In genomic region chrX:8029080-8029479, ce11 we compare ENCODE assay signal across 4 worm cellular contexts.
A peak's percentile ranks its signal among the peaks of the same experiment; 100 is the strongest.
TF ChIP-seq lines count a peak whose summit lies in the region.

Gene C34D10.1 (plus strand): TSS chrX:8029479.

TF ChIP-seq in whole organism, L2 larva, 48 proteins besides CTCF, POLR2A, EP300 and RAD21 (continues in another document):
- TF ChIP-seq Y55F3AM.14 (GFP tag; optimal IDR thresholded peaks at IDR 0.05; lab: Kevin White, UChicago) (no peak), gmeb-1 (tag; optimal IDR thresholded peaks at IDR 0.05; lab: Kevin White, UChicago) (peak; percentile 56), skn-1 (tag; optimal IDR thresholded peaks at IDR 0.05; lab: Kevin White, UChicago) (no peak), lsy-2 (tag; optimal IDR thresholded peaks at IDR 0.05; lab: Kevin White, UChicago) (peak in 1 of 2 experiments; percentile 77), sma-3 (GFP tag; optimal IDR thresholded peaks at IDR 0.05; lab: Kevin White, UChicago) (peak; percentile 76), unc-55 (GFP tag; optimal IDR thresholded peaks at IDR 0.05; lab: Kevin White, UChicago) (no peak), fos-1 (tag; optimal IDR thresholded peaks at IDR 0.05; lab: Kevin White, UChicago) (peak; percentile 63), nhr-12 (tag; optimal IDR thresholded peaks at IDR 0.05; lab: Kevin White, UChicago) (no peak), C34F6.9 (tag; optimal IDR thresholded peaks at IDR 0.05; lab: Kevin White, UChicago) (peak; percentile 58), nhr-11 (tag; optimal IDR thresholded peaks at IDR 0.05; lab: Kevin White, UChicago) (no peak), nhr-129 (tag; optimal IDR thresholded peaks at IDR 0.05; lab: Kevin White, UChicago) (peak; percentile 83), dmd-4 (tag; optimal IDR thresholded peaks at IDR 0.05; lab: Kevin White, UChicago) (no peak), crh-2 (tag; optimal IDR thresholded peaks at IDR 0.05; lab: Kevin White, UChicago) (peak; percentile 73), peb-1 (tag; optimal IDR thresholded peaks at IDR 0.05; lab: Kevin White, UChicago) (no peak), ztf-4 (tag; optimal IDR thresholded peaks at IDR 0.05; lab: Kevin White, UChicago) (peak; percentile 77), ztf-11 (tag; optimal IDR thresholded peaks at IDR 0.05; lab: Kevin White, UChicago) (no peak), ceh-16 (tag; optimal IDR thresholded peaks at IDR 0.05; lab: Kevin White, UChicago) (no peak), mab-5 (tag; optimal IDR thresholded peaks at IDR 0.05; lab: Kevin White, UChicago) (no peak), lin-13 (GFP tag; optimal IDR thresholded peaks at IDR 0.05; lab: Kevin White, UChicago) (peak; percentile 67), nhr-23 (tag; optimal IDR thresholded peaks at IDR 0.05; lab: Kevin White, UChicago) (no peak), lin-39 (tag; optimal IDR thresholded peaks at IDR 0.05; lab: Kevin White, UChicago) (no peak), elt-1 (tag; optimal IDR thresholded peaks at IDR 0.05; lab: Kevin White, UChicago) (no peak), unc-39 (tag; optimal IDR thresholded peaks at IDR 0.05; lab: Kevin White, UChicago) (no peak), alr-1 (tag; optimal IDR thresholded peaks at IDR 0.05; lab: Kevin White, UChicago) (no peak)

TF ChIP-seq in whole organism, L4 larva, 104 proteins besides CTCF, POLR2A, EP300 and RAD21 (continues in another document):
- TF ChIP-seq ceh-20 (GFP tag; IDR thresholded peaks at IDR 0.05; lab: Robert Waterston, UW) = peak; percentile 80
- no peak for TF ChIP-seq madf-9 (GFP tag; conservative IDR thresholded peaks at IDR 0.05; lab: Robert Waterston, UW)
- TF ChIP-seq mes-2 (tag; optimal IDR thresholded peaks at IDR 0.05; lab: Kevin White, UChicago; ENCODE audit: poor library complexity, severe bottlenecking) = peak; percentile 65
- no peak for TF ChIP-seq sdz-12 (GFP tag; optimal IDR thresholded peaks at IDR 0.05; lab: Kevin White, UChicago)
- no peak for TF ChIP-seq set-16 (GFP tag; IDR thresholded peaks at IDR 0.05; lab: Robert Waterston, UW)
- no peak for TF ChIP-seq unc-39 (tag; optimal IDR thresholded peaks at IDR 0.05; lab: Kevin White, UChicago)
- TF ChIP-seq F10B5.3 (tag; optimal IDR thresholded peaks at IDR 0.05; lab: Kevin White, UChicago) = no peak
- TF ChIP-seq dve-1 (tag; optimal IDR thresholded peaks at IDR 0.05; lab: Kevin White, UChicago; ENCODE audit: insufficient read depth) = peak; percentile 64
- TF ChIP-seq fkh-10 (GFP tag; optimal IDR thresholded peaks at IDR 0.05; lab: Kevin White, UChicago) = no peak
- no peak for TF ChIP-seq ztf-11 (tag; optimal IDR thresholded peaks at IDR 0.05; lab: Kevin White, UChicago)
- no peak for TF ChIP-seq cey-2 (tag; optimal IDR thresholded peaks at IDR 0.05; lab: Kevin White, UChicago; ENCODE audit: borderline replicate concordance, insufficient read depth)
- TF ChIP-seq F26F4.8 (GFP tag; conservative IDR thresholded peaks at IDR 0.05; lab: Robert Waterston, UW) = no peak
- no peak for TF ChIP-seq saeg-2 (GFP tag; IDR thresholded peaks at IDR 0.05; lab: Robert Waterston, UW)
- no peak for TF ChIP-seq daf-12 (tag; optimal IDR thresholded peaks at IDR 0.05; lab: Kevin White, UChicago)
- no peak for TF ChIP-seq duxl-1 (tag; optimal IDR thresholded peaks at IDR 0.05; lab: Kevin White, UChicago; ENCODE audit: poor library complexity)
- TF ChIP-seq lim-7 (GFP tag; IDR thresholded peaks at IDR 0.05; lab: Robert Waterston, UW) = no peak
- peak; percentile 37 for TF ChIP-seq dpl-1 (GFP tag; optimal IDR thresholded peaks at IDR 0.05; lab: Kevin White, UChicago)
- no peak for TF ChIP-seq nhr-42 (GFP tag; IDR thresholded peaks at IDR 0.05; lab: Robert Waterston, UW)
- 0 out of 2 replicates have a peak, but pooled peaks have one; percentile 18 for TF ChIP-seq lin-29 (GFP tag; IDR thresholded peaks at IDR 0.05; lab: Robert Waterston, UW)
- TF ChIP-seq dmd-8 (GFP tag; IDR thresholded peaks at IDR 0.05; lab: Robert Waterston, UW) = no peak
- TF ChIP-seq ceh-28 (tag; optimal IDR thresholded peaks at IDR 0.05; lab: Kevin White, UChicago) = no peak
- no peak for TF ChIP-seq jun-1 (tag; optimal IDR thresholded peaks at IDR 0.05; lab: Kevin White, UChicago)
- no peak for TF ChIP-seq egl-43 (GFP tag; IDR thresholded peaks at IDR 0.05; lab: Robert Waterston, UW)
- no peak for TF ChIP-seq skn-1 (tag; optimal IDR thresholded peaks at IDR 0.05; lab: Kevin White, UChicago)

TF ChIP-seq in whole organism, late embryonic, 69 proteins besides CTCF, POLR2A, EP300 and RAD21:
- no peak for TF ChIP-seq che-1 (tag; optimal IDR thresholded peaks at IDR 0.05; lab: Kevin White, UChicago)
- TF ChIP-seq unc-3 (GFP tag; conservative IDR thresholded peaks at IDR 0.05; lab: Robert Waterston, UW) = no peak
- TF ChIP-seq unc-3 (tag; optimal IDR thresholded peaks at IDR 0.05; lab: Kevin White, UChicago) = no peak
- TF ChIP-seq ceh-31 (tag; optimal IDR thresholded peaks at IDR 0.05; lab: Kevin White, UChicago) = peak; percentile 46
- TF ChIP-seq hlh-8 (tag; optimal IDR thresholded peaks at IDR 0.05; lab: Kevin White, UChicago) = no peak
- TF ChIP-seq nfya-1 (tag; optimal IDR thresholded peaks at IDR 0.05; lab: Kevin White, UChicago) = peak; percentile 42
- TF ChIP-seq C08G9.2 (tag; optimal IDR thresholded peaks at IDR 0.05; lab: Kevin White, UChicago) = no peak
- peak; percentile 35 for TF ChIP-seq ceh-18 (tag; optimal IDR thresholded peaks at IDR 0.05; lab: Kevin White, UChicago)
- peak; percentile 43 for TF ChIP-seq ref-2 (tag; optimal IDR thresholded peaks at IDR 0.05; lab: Kevin White, UChicago)
- TF ChIP-seq hlh-30 (tag; optimal IDR thresholded peaks at IDR 0.05; lab: Kevin White, UChicago; ENCODE audit: insufficient read depth) = peak; percentile 63
- no peak for TF ChIP-seq K09A11.1 (tag; optimal IDR thresholded peaks at IDR 0.05; lab: Kevin White, UChicago; ENCODE audit: insufficient read depth)
- TF ChIP-seq pag-3 (tag; optimal IDR thresholded peaks at IDR 0.05; lab: Kevin White, UChicago; ENCODE audit: borderline replicate concordance) = no peak
- no peak for TF ChIP-seq unc-42 (tag; optimal IDR thresholded peaks at IDR 0.05; lab: Kevin White, UChicago)
- peak; percentile 31 for TF ChIP-seq ceh-34 (tag; optimal IDR thresholded peaks at IDR 0.05; lab: Kevin White, UChicago)
- TF ChIP-seq sdc-2 (tag; optimal IDR thresholded peaks at IDR 0.05; lab: Kevin White, UChicago) = peak; percentile 66
- TF ChIP-seq tbx-2 (tag; optimal IDR thresholded peaks at IDR 0.05; lab: Kevin White, UChicago) = peak; percentile 16
- TF ChIP-seq ceh-48 (tag; optimal IDR thresholded peaks at IDR 0.05; lab: Kevin White, UChicago) = peak; percentile 35
- no peak for TF ChIP-seq pha-4 (tag; optimal IDR thresholded peaks at IDR 0.05; lab: Kevin White, UChicago)
- no peak for TF ChIP-seq hlh-15 (tag; optimal IDR thresholded peaks at IDR 0.05; lab: Kevin White, UChicago)
- peak; percentile 26 for TF ChIP-seq F13H6.1 (tag; optimal IDR thresholded peaks at IDR 0.05; lab: Kevin White, UChicago)

TF ChIP-seq in whole organism, mixed stage, embryonic, 35 proteins besides CTCF, POLR2A, EP300 and RAD21:
- TF ChIP-seq zip-8 (tag; optimal IDR thresholded peaks at IDR 0.05; lab: Kevin White, UChicago) = no peak
- peak; percentile 38 for TF ChIP-seq hlh-1 (tag; optimal IDR thresholded peaks at IDR 0.05; lab: Kevin White, UChicago)
- TF ChIP-seq sem-2 (GFP tag; optimal IDR thresholded peaks at IDR 0.05; lab: Kevin White, UChicago) = no peak
- TF ChIP-seq ztf-11 (tag; optimal IDR thresholded peaks at IDR 0.05; lab: Kevin White, UChicago) = no peak
- peak; percentile 13 for TF ChIP-seq lsy-2 (tag; optimal IDR thresholded peaks at IDR 0.05; lab: Kevin White, UChicago)
- TF ChIP-seq bed-3 (GFP tag; optimal IDR thresholded peaks at IDR 0.05; lab: Kevin White, UChicago) = no peak
- peak; percentile 44 for TF ChIP-seq ham-2 (GFP tag; optimal IDR thresholded peaks at IDR 0.05; lab: Kevin White, UChicago)
- TF ChIP-seq nhr-237 (tag; optimal IDR thresholded peaks at IDR 0.05; lab: Kevin White, UChicago) = peak; percentile 55
- peak; percentile 5 for TF ChIP-seq mls-2 (tag; optimal IDR thresholded peaks at IDR 0.05; lab: Kevin White, UChicago)
- TF ChIP-seq nhr-76 (tag; optimal IDR thresholded peaks at IDR 0.05; lab: Kevin White, UChicago) = no peak
- TF ChIP-seq flh-1 (GFP tag; optimal IDR thresholded peaks at IDR 0.05; lab: Kevin White, UChicago) = no peak
- peak; percentile 80 for TF ChIP-seq pha-4 (tag; optimal IDR thresholded peaks at IDR 0.05; lab: Kevin White, UChicago)
- TF ChIP-seq tbx-8 (GFP tag; optimal IDR thresholded peaks at IDR 0.05; lab: Kevin White, UChicago) = no peak
- peak; percentile 47 for TF ChIP-seq unc-120 (tag; optimal IDR thresholded peaks at IDR 0.05; lab: Kevin White, UChicago; ENCODE audit: poor library complexity, severe bottlenecking)
- peak; percentile 78 for TF ChIP-seq mep-1 (tag; optimal IDR thresholded peaks at IDR 0.05; lab: Kevin White, UChicago)
- no peak for TF ChIP-seq blmp-1 (tag; optimal IDR thresholded peaks at IDR 0.05; lab: Kevin White, UChicago)
- TF ChIP-seq sptf-1 (tag; optimal IDR thresholded peaks at IDR 0.05; lab: Kevin White, UChicago) = peak; percentile 28
- TF ChIP-seq unc-62 (GFP tag; optimal IDR thresholded peaks at IDR 0.05; lab: Kevin White, UChicago) = no peak
- TF ChIP-seq ceh-83 (GFP tag; optimal IDR thresholded peaks at IDR 0.05; lab: Kevin White, UChicago) = no peak
- peak; percentile 43 for TF ChIP-seq lin-13 (tag; optimal IDR thresholded peaks at IDR 0.05; lab: Kevin White, UChicago)
